Fruit fly (Drosophila melanogaster) whole organism, wandering third instar larva: Measurements from ENCODE around the gene CG4935.
A peak's percentile ranks its signal among the peaks of the same experiment; 100 is the strongest.

ENCODE experiments used
- Abd-B ChIP-seq: fragments of >200 bp; optimal IDR thresholded peaks from 2 replicates; lab custom pipeline; 2017; ENCODE audit warnings: missing biosample characterization, missing genetic modification characterization
- CG32264 ChIP-seq: fragments of 200-800 bp; sonication (Bioruptor generic); optimal IDR thresholded peaks from 2 replicates; lab custom pipeline; 2016; ENCODE audit warnings: missing biosample characterization, missing genetic modification characterization
- CG9705 ChIP-seq: fragments of 200-800 bp; sonication (Bioruptor generic); optimal IDR thresholded peaks from 2 replicates; lab custom pipeline; 2018; ENCODE audit warnings: missing biosample characterization, mild to moderate bottlenecking, missing genetic modification characterization
- CrebA ChIP-seq: fragments of 200-800 bp; sonication (Bioruptor generic); optimal IDR thresholded peaks from 2 replicates; lab custom pipeline; 2016; ENCODE audit warnings: missing biosample characterization, mild to moderate bottlenecking, missing genetic modification characterization, borderline replicate concordance
- Dfd ChIP-seq: fragments of >200 bp; optimal IDR thresholded peaks from 2 replicates; lab custom pipeline; 2017; ENCODE audit warnings: missing biosample characterization, missing genetic modification characterization
- Dif ChIP-seq: fragments of 200-275, 200-300 bp; sonication (Bioruptor generic); optimal IDR thresholded peaks from 2 replicates; lab custom pipeline; 2018; ENCODE audit warnings: missing biosample characterization, missing genetic modification characterization; ENCODE audit not compliant: partially characterized antibody
- GATAd ChIP-seq: sonication (Bioruptor generic); optimal IDR thresholded peaks from 2 replicates; lab custom pipeline; 2016; ENCODE audit warnings: missing biosample characterization, missing genetic modification characterization
- HLH106 ChIP-seq: fragments of 200-800 bp; optimal IDR thresholded peaks from 3 replicates; lab custom pipeline; 2019; ENCODE audit warnings: missing biosample characterization, mild to moderate bottlenecking, missing genetic modification characterization, moderate library complexity
- Hnf4 ChIP-seq: fragments of 200-800 bp; sonication (Bioruptor generic); optimal IDR thresholded peaks from 2 replicates; lab custom pipeline; 2016; ENCODE audit warnings: missing biosample characterization, mild to moderate bottlenecking, missing genetic modification characterization
- Hr78 ChIP-seq: fragments of >200 bp; optimal IDR thresholded peaks from 2 replicates; lab custom pipeline; 2017; ENCODE audit warnings: missing biosample characterization, missing genetic modification characterization
- Hr83 ChIP-seq: fragments of 200-300 bp; sonication (Bioruptor generic); optimal IDR thresholded peaks from 2 replicates; lab custom pipeline; 2016; ENCODE audit warnings: missing biosample characterization, mild to moderate bottlenecking, missing genetic modification characterization, moderate library complexity; ENCODE audit not compliant: poor library complexity, severe bottlenecking
- Jra ChIP-seq: sonication (Bioruptor generic); optimal IDR thresholded peaks from 2 replicates; lab custom pipeline; 2016; ENCODE audit warnings: missing biosample characterization, missing genetic modification characterization
- Mio ChIP-seq: sonication (Bioruptor generic); optimal IDR thresholded peaks from 2 replicates; lab custom pipeline; 2016; ENCODE audit warnings: missing biosample characterization, missing genetic modification characterization
- Myc ChIP-seq: fragments of >200 bp; optimal IDR thresholded peaks from 2 replicates; lab custom pipeline; 2017
- N ChIP-seq: fragments of >200 bp; optimal IDR thresholded peaks from 2 replicates; lab custom pipeline; 2018; ENCODE audit warnings: missing biosample characterization, missing external identifiers, missing genetic modification characterization
- OdsH ChIP-seq: fragments of 200-800 bp; sonication (Bioruptor generic); optimal IDR thresholded peaks from 2 replicates; lab custom pipeline; 2016; ENCODE audit warnings: missing biosample characterization, mild to moderate bottlenecking, missing genetic modification characterization
- Rel ChIP-seq, 2 experiments: fragments of 200-800 bp; sonication (Bioruptor generic) in 1 of 2; optimal IDR thresholded peaks; 2 replicates in 1 of 2; 3 replicates in 1 of 2; lab custom pipeline; 2016 to 2019; ENCODE audit warnings: mild to moderate bottlenecking in 2 of 2, missing biosample characterization in 2 of 2, missing genetic modification characterization in 2 of 2, moderate library complexity in 1 of 2
- Sp1 ChIP-seq: fragments of 200-800 bp; sonication (Bioruptor generic); optimal IDR thresholded peaks from 3 replicates; lab custom pipeline; 2019; ENCODE audit warnings: missing biosample characterization, mild to moderate bottlenecking, missing genetic modification characterization, moderate library complexity
- Vsx2 ChIP-seq: fragments of 200-300, 225-300 bp; sonication (Bioruptor generic); optimal IDR thresholded peaks from 2 replicates; lab custom pipeline; 2018; ENCODE audit warnings: missing biosample characterization, missing genetic modification characterization; ENCODE audit not compliant: partially characterized antibody
- br ChIP-seq: fragments of 200-800 bp; sonication (Bioruptor generic); optimal IDR thresholded peaks from 2 replicates; lab custom pipeline; 2016; ENCODE audit warnings: missing biosample characterization, missing genetic modification characterization
- brk ChIP-seq: fragments of 200-800 bp; sonication (Bioruptor generic); optimal IDR thresholded peaks from 2 replicates; lab custom pipeline; 2016; ENCODE audit warnings: missing biosample characterization, mild to moderate bottlenecking, missing genetic modification characterization
- dl ChIP-seq, 2 experiments: fragments of 175-275, 200-275 bp in 1 of 2; fragments of 200-275 bp in 1 of 2; sonication (Bioruptor generic); optimal IDR thresholded peaks; lab custom pipeline; 2018; ENCODE audit warnings: mild to moderate bottlenecking in 2 of 2, missing biosample characterization in 2 of 2, missing genetic modification characterization in 2 of 2, moderate library complexity in 2 of 2; ENCODE audit not compliant: partially characterized antibody in 2 of 2, insufficient read depth in 1 of 2
- dmrt93B ChIP-seq: fragments of 200-800 bp; sonication (Bioruptor generic); optimal IDR thresholded peaks from 2 replicates; lab custom pipeline; 2018; ENCODE audit warnings: missing biosample characterization, mild to moderate bottlenecking, missing genetic modification characterization
- dsf ChIP-seq: sonication (Bioruptor generic); optimal IDR thresholded peaks from 2 replicates; lab custom pipeline; 2016; ENCODE audit warnings: missing biosample characterization, missing genetic modification characterization, borderline replicate concordance
- ey ChIP-seq: fragments of 200-800 bp; sonication (Bioruptor generic); optimal IDR thresholded peaks from 2 replicates; lab custom pipeline; 2016; ENCODE audit warnings: missing biosample characterization, missing genetic modification characterization
- foxo ChIP-seq, 2 experiments: fragments of 200-800 bp; sonication (Bioruptor generic); optimal IDR thresholded peaks; 2 replicates in 1 of 2; 3 replicates in 1 of 2; lab custom pipeline; 2016 to 2017; ENCODE audit warnings: missing biosample characterization in 2 of 2, missing genetic modification characterization in 2 of 2
- fru ChIP-seq: fragments of 200-800 bp; sonication (Bioruptor generic); optimal IDR thresholded peaks from 3 replicates; lab custom pipeline; 2016; ENCODE audit warnings: missing biosample characterization, mild to moderate bottlenecking, missing genetic modification characterization
- h ChIP-seq: fragments of 200-800 bp; sonication (Bioruptor generic); optimal IDR thresholded peaks from 3 replicates; lab custom pipeline; 2016; ENCODE audit warnings: missing biosample characterization, mild to moderate bottlenecking, missing genetic modification characterization
- jim ChIP-seq: fragments of 175-275, 200-325 bp; sonication (Bioruptor generic); optimal IDR thresholded peaks from 2 replicates; lab custom pipeline; 2016; ENCODE audit warnings: missing biosample characterization, mild to moderate bottlenecking, missing genetic modification characterization
- lola ChIP-seq: fragments of >200 bp; optimal IDR thresholded peaks from 2 replicates; lab custom pipeline; 2017; ENCODE audit warnings: missing biosample characterization, missing genetic modification characterization
- pan ChIP-seq: fragments of >200 bp; optimal IDR thresholded peaks from 2 replicates; lab custom pipeline; 2017
- psq ChIP-seq: fragments of 200-800 bp; sonication (Bioruptor generic); optimal IDR thresholded peaks from 3 replicates; lab custom pipeline; 2017; ENCODE audit warnings: missing biosample characterization, mild to moderate bottlenecking, missing genetic modification characterization, moderate library complexity
- rgr ChIP-seq: fragments of 200-800 bp; sonication (Bioruptor generic); optimal IDR thresholded peaks from 3 replicates; lab custom pipeline; 2016; ENCODE audit warnings: missing biosample characterization, mild to moderate bottlenecking, missing genetic modification characterization
- sage ChIP-seq: fragments of 200-800 bp; sonication (Bioruptor generic); optimal IDR thresholded peaks from 2 replicates; lab custom pipeline; 2016; ENCODE audit warnings: missing biosample characterization, mild to moderate bottlenecking, missing genetic modification characterization
- sv ChIP-seq: fragments of 200-800 bp; sonication (Bioruptor generic); optimal IDR thresholded peaks from 3 replicates; lab custom pipeline; 2016; ENCODE audit warnings: missing biosample characterization, missing genetic modification characterization
- tai ChIP-seq: sonication (Bioruptor generic); optimal IDR thresholded peaks from 2 replicates; lab custom pipeline; 2016; ENCODE audit warnings: missing biosample characterization, missing genetic modification characterization
- usp ChIP-seq: fragments of >200 bp; optimal IDR thresholded peaks from 2 replicates; lab custom pipeline; 2017; ENCODE audit warnings: missing biosample characterization, missing genetic modification characterization
- woc ChIP-seq: sonication (Bioruptor generic); optimal IDR thresholded peaks from 2 replicates; lab custom pipeline; 2016; ENCODE audit warnings: missing biosample characterization, mild to moderate bottlenecking, missing genetic modification characterization

The CG4935 gene

DNA sequence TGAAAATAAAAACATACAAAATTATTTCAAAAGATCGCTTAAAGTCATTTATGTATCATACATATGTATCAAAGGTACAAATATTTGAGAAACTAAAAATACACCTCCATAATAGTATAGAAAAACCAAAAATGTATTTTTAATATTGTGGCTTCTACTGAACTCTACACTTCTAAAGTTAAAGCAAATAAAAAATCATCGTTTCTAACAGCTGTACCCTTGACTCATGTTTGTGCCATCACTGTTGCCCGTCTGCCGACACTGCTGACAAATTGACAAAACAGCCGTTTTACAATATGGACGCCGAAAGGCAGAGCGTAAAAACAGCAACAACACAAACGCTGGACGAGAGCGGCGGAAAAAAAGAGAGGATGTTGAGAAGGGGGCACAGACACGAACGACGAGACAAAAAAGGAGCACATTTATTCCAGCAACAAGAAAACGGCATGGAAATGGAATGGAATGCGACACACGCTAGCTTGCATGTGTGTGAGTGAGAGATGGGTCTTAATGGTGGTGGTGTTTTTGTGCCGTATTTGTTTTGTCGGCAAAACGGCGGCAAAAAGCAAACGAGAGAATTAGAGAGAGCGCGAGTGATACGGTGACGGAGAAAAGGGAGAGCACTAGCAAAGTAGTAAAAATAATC lies 24.5 kb downstream of the CG4935 start (continued):
- TF ChIP-seq jim (GFP tag; lab: Kevin White, UChicago), result no peak

DNA sequence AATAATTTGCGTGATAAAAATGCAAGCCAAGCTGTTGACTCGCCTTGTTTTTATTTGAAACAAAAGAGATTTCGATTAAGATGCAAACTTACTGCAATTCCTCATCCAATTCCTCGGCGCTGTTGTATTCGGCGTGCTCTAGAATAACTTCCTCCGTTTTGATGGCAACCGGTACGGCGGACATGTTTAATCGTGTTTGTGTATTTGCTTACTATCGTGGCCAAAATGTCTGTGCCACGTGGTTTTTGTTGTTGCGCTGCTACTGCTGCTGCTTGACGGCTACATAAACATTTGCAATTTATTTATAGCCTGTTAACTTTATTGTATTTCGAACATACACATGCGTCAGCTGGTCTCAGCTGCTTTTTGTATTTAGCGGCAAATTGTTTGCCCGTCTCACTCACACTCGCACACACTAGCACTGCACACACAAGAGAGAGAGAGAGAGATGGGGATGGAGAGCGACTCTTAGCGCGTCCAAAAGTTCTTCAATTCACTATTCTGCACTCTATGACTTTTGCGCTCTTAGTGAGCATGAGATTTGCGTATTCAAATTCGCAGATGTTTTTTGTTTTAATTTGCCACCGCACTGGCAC lies 25.2 kb downstream of the CG4935 start:
- no peak for TF ChIP-seq N (GFP tag; lab: Kevin White, UChicago)
- TF ChIP-seq dl (GFP tag; optimal IDR thresholded peaks at IDR 0.05; lab: Kevin White, UChicago; ENCODE audit: insufficient read depth in 1 of 2, partially characterized antibody in 2 of 2), result peak in 1 of 2 experiments; percentile 18
- TF ChIP-seq Abd-B, result no peak

DNA sequence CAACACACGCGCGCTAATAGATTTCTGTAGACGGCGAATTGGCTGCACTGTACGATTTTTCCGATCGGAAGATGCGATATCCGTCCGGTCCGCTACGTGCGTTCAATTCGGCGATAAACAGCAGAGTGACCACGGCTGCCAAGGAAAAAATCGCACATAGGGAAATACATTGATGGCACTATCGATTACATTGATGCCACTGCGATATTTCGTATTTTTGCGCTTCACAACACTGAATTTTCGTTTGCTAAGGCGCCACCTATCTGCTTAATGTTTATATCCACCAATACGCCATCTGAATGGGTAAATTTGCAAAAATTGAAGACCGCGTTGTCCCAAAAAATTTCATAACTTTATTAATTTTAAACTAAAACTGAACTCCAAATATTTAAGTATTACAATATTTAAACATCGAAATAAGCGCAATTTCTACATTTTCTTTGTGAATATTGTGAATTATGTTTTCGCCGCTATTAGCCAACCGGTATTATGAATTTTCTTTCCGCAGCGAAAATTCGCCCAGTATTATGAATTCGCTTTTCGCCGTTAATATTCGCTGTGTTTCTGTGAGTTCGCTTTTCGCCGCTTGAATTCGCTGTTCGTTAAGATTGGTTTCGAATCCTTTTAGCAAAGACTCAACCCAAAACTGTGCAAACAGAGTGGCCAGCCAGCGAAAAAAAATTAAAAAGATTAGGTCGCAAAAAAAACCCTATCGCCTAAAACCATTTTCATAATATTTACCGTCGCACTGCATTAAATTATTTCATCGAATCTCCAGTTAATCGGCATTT lies 25.9 kb downstream of the CG4935 start, which contains the start of the genes crp and pkaap:
TSS of gene crp (minus strand) at position 129 of the 791 bp plus-strand sequence.
TSS of gene pkaap (plus strand) at position 689 of the 791 bp plus-strand sequence.
- TF ChIP-seq Dfd (GFP tag; lab: Kevin White, UChicago), result no peak
- TF ChIP-seq brk (GFP tag; lab: Kevin White, UChicago), result peak; percentile 80
- peak; percentile 98 for TF ChIP-seq Vsx2
- TF ChIP-seq dmrt93B (GFP tag; lab: Kevin White, UChicago), result peak; percentile 42
- TF ChIP-seq sv (GFP tag; lab: Kevin White, UChicago), result peak; percentile 93
- TF ChIP-seq N (GFP tag; lab: Kevin White, UChicago), result no peak
- TF ChIP-seq woc (GFP tag; lab: Kevin White, UChicago), result peak; percentile 48
- TF ChIP-seq jim (GFP tag; lab: Kevin White, UChicago), result peak; percentile 90
- TF ChIP-seq Mio (GFP tag; lab: Kevin White, UChicago), result peak; percentile 53
- TF ChIP-seq psq (GFP tag; lab: Kevin White, UChicago), result peak; percentile 34
- TF ChIP-seq Abd-B, result no peak
- peak; percentile 64 for TF ChIP-seq GATAd (GFP tag; lab: Kevin White, UChicago)
- no peak for TF ChIP-seq pan
- TF ChIP-seq sage (GFP tag; lab: Kevin White, UChicago), result peak; percentile 63
- peak; percentile 73 for TF ChIP-seq fru (GFP tag; lab: Kevin White, UChicago)
- peak; percentile 66 to 88 for TF ChIP-seq foxo (GFP tag; optimal IDR thresholded peaks at IDR 0.05; lab: Kevin White, UChicago)
- peak; percentile 58 for TF ChIP-seq CG9705 (GFP tag; lab: Kevin White, UChicago)
- no peak for TF ChIP-seq CrebA (GFP tag; lab: Kevin White, UChicago)
- peak; percentile 86 for TF ChIP-seq Myc (lab: Kevin White, UChicago)
- peak; percentile 86 for TF ChIP-seq h
- peak; percentile 64 for TF ChIP-seq HLH106
- peak; percentile 97 for TF ChIP-seq tai (GFP tag; lab: Kevin White, UChicago)
- TF ChIP-seq Dif (GFP tag; lab: Kevin White, UChicago), result peak; percentile 84
- TF ChIP-seq Hr83 (GFP tag; lab: Kevin White, UChicago), result peak; percentile 97
- peak; percentile 85 for TF ChIP-seq Jra (GFP tag; lab: Kevin White, UChicago)
- peak; percentile 61 for TF ChIP-seq Sp1 (GFP tag; lab: Kevin White, UChicago)
- peak; percentile 73 for TF ChIP-seq dsf
- no peak for TF ChIP-seq lola (GFP tag; lab: Kevin White, UChicago)
- peak; percentile 76 for TF ChIP-seq ey (GFP tag; lab: Kevin White, UChicago)
- peak; percentile 86 for TF ChIP-seq rgr (GFP tag; lab: Kevin White, UChicago)
- TF ChIP-seq usp (GFP tag; lab: Kevin White, UChicago), result no peak
- peak; percentile 92 for TF ChIP-seq Hnf4 (GFP tag; lab: Kevin White, UChicago)
- TF ChIP-seq OdsH (GFP tag; lab: Kevin White, UChicago), result peak; percentile 74
- peak in 1 of 2 experiments; percentile 62 for TF ChIP-seq dl (GFP tag; optimal IDR thresholded peaks at IDR 0.05; lab: Kevin White, UChicago; ENCODE audit: insufficient read depth in 1 of 2, partially characterized antibody in 2 of 2)
- peak; percentile 51 for TF ChIP-seq Rel (GFP tag; optimal IDR thresholded peaks at IDR 0.05; lab: Kevin White, UChicago)
- TF ChIP-seq Rel (tag; optimal IDR thresholded peaks at IDR 0.05; lab: Kevin White, UChicago), result peak; percentile 47
- peak; percentile 44 for TF ChIP-seq CG32264
- TF ChIP-seq Hr78 (GFP tag; lab: Kevin White, UChicago), result no peak
- peak; percentile 76 for TF ChIP-seq br (GFP tag; lab: Kevin White, UChicago)
